Worm (Caenorhabditis elegans) whole organism, early embryonic: ENCODE measurements around the gene lgl-1.

Experiments used
- ama-1 ChIP-seq: fragments of 150-350 bp; optimal IDR thresholded peaks from 2 replicates; lab custom pipeline; 2014
- hnd-1 ChIP-seq: sonication (generic microtip); optimal IDR thresholded peaks from 2 replicates; lab custom pipeline; 2016; ENCODE audit warnings: missing genetic modification characterization, missing compliant biosample characterization
- sea-1 ChIP-seq: fragments of 200-800 bp; sonication (Bioruptor generic); conservative IDR thresholded peaks from 2 replicates; pipeline ENCODE4 v1.3.6; 2022; ENCODE audit warnings: missing genetic modification characterization, missing compliant biosample characterization

DNA sequence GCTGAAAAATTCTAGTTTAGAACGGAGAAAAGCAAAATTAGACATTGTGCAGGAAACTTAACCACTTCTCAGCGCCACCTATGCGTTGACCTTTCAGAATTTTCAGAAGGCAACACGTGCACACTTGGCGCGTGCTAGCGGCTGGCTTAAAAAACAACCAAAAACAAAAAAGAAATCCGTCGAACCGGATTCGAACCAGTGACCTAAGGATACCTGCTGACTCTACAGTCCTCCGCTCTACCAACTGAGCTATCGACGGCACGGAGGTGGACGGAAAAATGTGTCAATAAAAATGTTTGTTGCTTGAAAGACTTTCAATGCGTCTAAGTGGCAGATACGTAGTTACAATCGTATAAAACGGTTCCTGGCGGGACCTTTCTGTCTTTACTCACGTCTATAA lies 5.7 kb downstream of the lgl-1 start:
- no peak for TF ChIP-seq sea-1
- no peak for TF ChIP-seq hnd-1 (tag; lab: Kevin White, UChicago)
- no peak for TF ChIP-seq ama-1 (lab: Kevin White, UChicago)
